Fruit fly (Drosophila melanogaster): ENCODE measurements around the gene CG31751.

Gene CG31751

dm6 chr2L:18688646-18689296, 11.8 kb downstream of the CG31751 start, which contains the start of gene msl-1 (continued):
- peak; percentile 9; the same call in 1 of the 2 replicates for TF ChIP-seq CG32772 (GFP tag; IDR thresholded peaks at IDR 0.05)
- TF ChIP-seq Poxn (GFP tag; IDR thresholded peaks at IDR 0.05), result peak; percentile 27; the same call in 1 of the 2 replicates
- no peak for TF ChIP-seq kay (GFP tag; optimal IDR thresholded peaks at IDR 0.05)
- no peak for TF ChIP-seq CG43689 (GFP tag; IDR thresholded peaks at IDR 0.05)
- TF ChIP-seq Spps (tag; optimal IDR thresholded peaks at IDR 0.05), result no peak
- no peak for TF ChIP-seq ham (GFP tag; IDR thresholded peaks at IDR 0.05)
- TF ChIP-seq Opbp (GFP tag; IDR thresholded peaks at IDR 0.05; ENCODE audit: partially characterized antibody), result peak; percentile 96
- peak; percentile 44 for TF ChIP-seq Myb (GFP tag; optimal IDR thresholded peaks at IDR 0.05)
- no peak for TF ChIP-seq CG6854 (GFP tag; optimal IDR thresholded peaks at IDR 0.05)
- no peak for TF ChIP-seq abd-A (tag; optimal IDR thresholded peaks at IDR 0.05)
- TF ChIP-seq phol (tag; optimal IDR thresholded peaks at IDR 0.05), result peak; percentile 96
- TF ChIP-seq CG13894 (tag; optimal IDR thresholded peaks at IDR 0.05), result no peak
- no peak for TF ChIP-seq scrt (GFP tag; optimal IDR thresholded peaks at IDR 0.05)
- peak; percentile 37 for TF ChIP-seq pum (GFP tag; optimal IDR thresholded peaks at IDR 0.05)
- no peak for TF ChIP-seq repo (GFP tag; optimal IDR thresholded peaks at IDR 0.05)
- TF ChIP-seq vnd (GFP tag; IDR thresholded peaks at IDR 0.05; ENCODE audit: partially characterized antibody), result peak; percentile 92
- no peak for TF ChIP-seq pfk (GFP tag; optimal IDR thresholded peaks at IDR 0.05)
- TF ChIP-seq CG3995 (GFP tag; optimal IDR thresholded peaks at IDR 0.05), result peak; percentile 78
- TF ChIP-seq Lpt (GFP tag; optimal IDR thresholded peaks at IDR 0.05), result no peak
- TF ChIP-seq CG15601 (tag; optimal IDR thresholded peaks at IDR 0.05), result no peak
- peak; percentile 79 for TF ChIP-seq slbo (GFP tag; IDR thresholded peaks at IDR 0.05)
- TF ChIP-seq sd (tag; optimal IDR thresholded peaks at IDR 0.05), result no peak
- TF ChIP-seq hb (GFP tag; IDR thresholded peaks at IDR 0.05; ENCODE audit: partially characterized antibody), result peak; percentile 94
- no peak for TF ChIP-seq CG14050 (GFP tag; IDR thresholded peaks at IDR 0.05)
- TF ChIP-seq Doc3 (GFP tag; IDR thresholded peaks at IDR 0.05; ENCODE audit: partially characterized antibody), result peak; percentile 86
- no peak for TF ChIP-seq CG11504 (tag; optimal IDR thresholded peaks at IDR 0.05)
- TF ChIP-seq CG8765 (GFP tag; IDR thresholded peaks at IDR 0.05), result peak; percentile 33; the same call in 1 of the 2 replicates
- TF ChIP-seq nerfin-2 (GFP tag; IDR thresholded peaks at IDR 0.05; ENCODE audit: partially characterized antibody), result peak; percentile 90
- TF ChIP-seq twi (tag; optimal IDR thresholded peaks at IDR 0.05), result no peak
- no peak for TF ChIP-seq pb (GFP tag; optimal IDR thresholded peaks at IDR 0.05)
- TF ChIP-seq sqz (GFP tag; optimal IDR thresholded peaks at IDR 0.05), result peak; percentile 26
- TF ChIP-seq CG6791 (GFP tag; IDR thresholded peaks at IDR 0.05; ENCODE audit: partially characterized antibody), result peak; percentile 98
- TF ChIP-seq CG10147 (GFP tag; optimal IDR thresholded peaks at IDR 0.05), result no peak
- TF ChIP-seq CG8281 (tag; optimal IDR thresholded peaks at IDR 0.05), result no peak
- TF ChIP-seq CG16779 (GFP tag; IDR thresholded peaks at IDR 0.05), result no peak
- TF ChIP-seq CG16813 (GFP tag; IDR thresholded peaks at IDR 0.05; ENCODE audit: partially characterized antibody), result peak; percentile 97
- no peak for TF ChIP-seq Oli (tag; optimal IDR thresholded peaks at IDR 0.05)
- TF ChIP-seq sim (GFP tag; IDR thresholded peaks at IDR 0.05), result no peak
- TF ChIP-seq D19A (tag; optimal IDR thresholded peaks at IDR 0.05), result no peak
- TF ChIP-seq bbx (GFP tag; IDR thresholded peaks at IDR 0.05; ENCODE audit: partially characterized antibody), result peak; percentile 98
- no peak for TF ChIP-seq eyg (GFP tag; optimal IDR thresholded peaks at IDR 0.05)
- peak; percentile 36 for TF ChIP-seq B-H2 (GFP tag; optimal IDR thresholded peaks at IDR 0.05)
- no peak for TF ChIP-seq CG4854 (GFP tag; optimal IDR thresholded peaks at IDR 0.05)
- TF ChIP-seq pan (optimal IDR thresholded peaks at IDR 0.05), result no peak
- no peak for TF ChIP-seq pan (GFP tag; optimal IDR thresholded peaks at IDR 0.05 in 1 of 2, IDR thresholded peaks at IDR 0.05 in 1 of 2)
- no peak for TF ChIP-seq psq (GFP tag; optimal IDR thresholded peaks at IDR 0.05)
- peak; percentile 93 for TF ChIP-seq Scr (GFP tag; IDR thresholded peaks at IDR 0.05; ENCODE audit: partially characterized antibody)
- TF ChIP-seq HLHmδ (GFP tag; optimal IDR thresholded peaks at IDR 0.05), result peak; percentile 46
- TF ChIP-seq bowl (GFP tag; IDR thresholded peaks at IDR 0.05), result no peak

All from whole organism, embryonic.